Worm (Caenorhabditis elegans) whole organism, dauer: ENCODE data around the gene lido-4.
"Not testable (repeated sequence)": the region's sequence is repeated elsewhere in the genome, so short reads cannot be mapped to it uniquely, and the experiment has no call there.

Experiments
- unc-62 ChIP-seq: sonication (generic microtip); optimal IDR thresholded peaks from 2 replicates; lab custom pipeline; 2017; ENCODE audit warnings: missing biosample characterization, missing genetic modification reagents, missing genetic modification characterization

Gene lido-4

DNA sequence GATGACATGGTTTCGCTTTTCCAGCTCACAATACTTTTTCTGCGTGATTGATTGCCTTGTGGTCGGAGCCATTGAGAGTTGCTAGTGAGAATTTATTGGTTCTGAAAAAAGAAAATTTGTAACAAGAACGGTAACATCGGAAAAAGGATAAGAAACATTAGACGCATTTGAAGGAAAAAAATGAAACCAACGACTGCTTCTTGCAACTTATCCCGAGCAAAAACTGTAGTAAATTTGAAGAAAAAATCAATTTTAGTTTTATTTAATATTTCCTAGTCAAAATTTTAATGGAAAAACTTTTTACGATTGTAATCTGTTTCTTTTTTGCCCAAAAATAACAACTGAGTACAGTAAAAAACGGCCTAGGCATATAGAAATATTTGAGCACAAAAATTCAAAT is at the start of gene lido-4:
TSS of gene lido-4 (minus strand) at position 101 of the 400 bp plus-strand sequence.
- no peak for TF ChIP-seq unc-62 (GFP tag; lab: Kevin White, UChicago)

DNA sequence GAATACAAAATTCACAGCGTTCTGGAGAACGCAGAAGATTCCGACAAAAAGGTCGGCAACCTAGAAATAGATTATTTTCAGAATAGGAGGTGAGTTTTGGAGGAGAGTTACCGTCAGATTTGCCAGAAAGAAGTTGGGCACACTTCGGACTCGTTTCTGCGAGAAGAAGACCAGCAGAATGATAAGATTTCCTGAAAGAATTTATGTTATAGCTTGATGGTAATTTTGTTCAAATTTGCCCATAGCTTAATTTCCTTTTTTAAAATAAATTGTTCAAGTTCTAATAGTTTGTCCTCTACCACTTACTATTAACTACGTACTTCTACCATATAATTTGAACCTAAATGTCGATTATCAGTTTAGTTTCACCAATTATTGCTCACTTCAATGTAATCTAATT is 49.5 kb upstream of the lido-4 start:
- TF ChIP-seq unc-62 (GFP tag; lab: Kevin White, UChicago) = no peak

DNA sequence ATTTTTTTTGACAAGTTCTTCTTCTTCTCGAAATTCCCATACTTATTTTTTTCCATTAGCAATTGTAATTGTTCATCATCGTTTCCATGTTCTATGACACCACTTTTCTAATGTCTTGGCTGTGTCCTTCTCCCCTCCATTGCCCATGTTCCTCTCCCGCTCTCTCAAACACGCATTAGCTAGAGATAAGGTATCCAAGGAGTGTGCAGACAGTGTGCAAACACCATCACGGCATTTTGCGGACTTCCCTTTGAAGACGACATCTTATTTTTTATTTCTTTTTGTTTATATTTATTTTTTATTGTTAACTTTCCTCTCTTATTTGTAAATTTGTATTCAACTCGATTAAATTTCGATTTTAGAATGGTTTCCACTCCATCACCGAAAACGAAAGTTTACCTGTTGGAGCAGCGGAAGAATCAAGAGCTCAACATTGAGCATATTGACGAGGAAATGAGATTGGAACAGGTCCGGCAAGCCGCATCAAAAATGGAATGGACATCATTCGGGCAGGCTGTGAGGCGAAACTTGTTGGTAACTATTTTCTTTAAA is 43.7 kb upstream of the lido-4 start, which contains the start of gene mdt-1.2:
TSS of gene mdt-1.2 (plus strand) at position 363 of the 552 bp plus-strand sequence.
- no peak for TF ChIP-seq unc-62 (GFP tag; lab: Kevin White, UChicago)

DNA sequence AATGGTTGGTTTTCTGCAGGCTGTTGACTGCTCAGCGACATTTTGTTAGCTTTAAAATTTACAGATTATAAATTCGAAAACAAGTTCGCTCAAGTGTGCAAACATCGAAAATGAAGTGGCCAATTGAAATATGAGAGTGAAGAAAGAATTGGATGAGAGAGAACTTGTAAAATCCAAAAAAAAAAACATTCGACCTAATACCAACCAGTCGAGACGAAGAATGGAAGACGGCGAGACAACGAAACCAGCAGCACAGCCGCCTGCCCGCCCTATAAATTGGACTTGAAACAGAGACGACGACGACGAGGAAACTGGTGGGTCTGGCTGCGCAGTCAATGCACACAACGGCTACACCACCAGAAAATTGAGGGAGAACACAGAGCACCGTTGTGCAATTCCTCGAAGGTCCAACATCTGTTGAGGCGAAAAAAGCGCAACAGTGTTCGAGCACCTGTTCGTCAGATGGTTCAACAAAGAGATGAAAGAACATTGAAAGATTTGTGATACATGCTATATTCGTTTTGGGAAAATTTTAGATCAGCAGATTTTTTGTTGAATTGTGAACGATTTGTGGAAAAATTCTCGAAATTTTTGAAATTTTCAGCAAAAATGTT is 42.4 kb upstream of the lido-4 start, which contains the start of gene T23C6.4:
TSS of gene T23C6.4 (minus strand) at position 51 of the 614 bp plus-strand sequence.
- TF ChIP-seq unc-62 (GFP tag; lab: Kevin White, UChicago) = no peak

DNA sequence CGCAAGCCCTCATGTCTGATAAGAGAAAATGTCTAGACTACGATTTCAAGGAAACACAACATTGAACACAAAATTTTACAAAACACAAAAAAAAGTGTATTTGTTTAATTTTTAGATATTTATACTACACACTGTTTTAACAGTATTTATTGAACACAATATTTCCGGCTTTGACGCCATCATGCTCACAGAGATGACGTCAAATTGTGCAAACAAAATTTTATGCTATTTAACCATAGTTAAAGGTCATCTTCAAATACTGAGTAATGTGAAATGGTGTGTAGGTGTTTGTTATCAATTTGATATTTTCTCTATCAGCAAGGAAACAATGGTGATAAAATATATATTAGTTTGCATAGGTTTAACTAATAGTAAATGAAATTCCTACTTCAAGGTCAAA is 39.0 kb upstream of the lido-4 start:
- no peak for TF ChIP-seq unc-62 (GFP tag; lab: Kevin White, UChicago)

DNA sequence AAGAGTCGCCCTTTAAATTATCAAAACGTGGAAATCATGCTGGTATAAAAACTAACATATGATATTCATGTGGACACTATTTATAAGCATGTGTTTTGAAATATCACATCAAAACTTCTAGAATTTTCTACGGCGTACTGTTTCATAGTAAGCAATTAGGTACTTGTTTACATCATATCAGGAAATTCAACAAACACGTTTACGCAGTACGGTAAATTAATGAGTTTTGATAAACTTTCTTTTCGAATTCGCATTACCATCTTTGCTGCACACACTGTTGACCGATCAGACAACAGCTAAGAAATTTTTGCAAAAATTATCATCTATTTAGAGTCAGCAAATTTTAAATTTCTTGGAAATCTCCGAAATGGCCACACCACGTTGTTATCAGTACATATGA is 32.9 kb upstream of the lido-4 start:
- no peak for TF ChIP-seq unc-62 (GFP tag; lab: Kevin White, UChicago)

DNA sequence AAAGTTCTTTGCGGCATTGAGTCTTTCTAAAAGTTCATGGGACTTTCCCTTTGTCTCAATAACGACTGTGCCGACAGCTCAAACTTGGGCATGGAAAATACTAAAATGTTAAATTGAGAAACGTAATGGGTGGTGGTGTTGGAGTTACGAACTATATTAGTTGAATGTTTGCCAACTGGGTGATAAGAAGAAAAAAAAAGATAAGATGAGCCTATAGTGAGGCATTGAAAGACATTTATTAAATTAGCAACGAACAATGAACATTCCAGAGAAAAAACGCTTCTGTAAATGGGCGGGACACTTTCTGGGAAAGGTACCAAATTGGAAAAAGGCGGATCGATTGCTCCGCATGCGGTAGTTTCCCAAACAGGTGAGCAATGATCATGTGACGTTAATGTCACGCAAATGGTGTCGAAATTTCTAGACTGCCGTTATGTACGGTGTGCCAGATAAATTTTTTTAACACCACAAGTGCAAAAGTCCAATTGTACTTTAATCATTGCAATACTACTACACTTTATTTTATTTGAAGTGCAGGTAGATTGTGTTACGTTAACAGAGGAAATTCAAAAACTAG is 31.7 kb upstream of the lido-4 start:
- TF ChIP-seq unc-62 (GFP tag; lab: Kevin White, UChicago) = no peak

DNA sequence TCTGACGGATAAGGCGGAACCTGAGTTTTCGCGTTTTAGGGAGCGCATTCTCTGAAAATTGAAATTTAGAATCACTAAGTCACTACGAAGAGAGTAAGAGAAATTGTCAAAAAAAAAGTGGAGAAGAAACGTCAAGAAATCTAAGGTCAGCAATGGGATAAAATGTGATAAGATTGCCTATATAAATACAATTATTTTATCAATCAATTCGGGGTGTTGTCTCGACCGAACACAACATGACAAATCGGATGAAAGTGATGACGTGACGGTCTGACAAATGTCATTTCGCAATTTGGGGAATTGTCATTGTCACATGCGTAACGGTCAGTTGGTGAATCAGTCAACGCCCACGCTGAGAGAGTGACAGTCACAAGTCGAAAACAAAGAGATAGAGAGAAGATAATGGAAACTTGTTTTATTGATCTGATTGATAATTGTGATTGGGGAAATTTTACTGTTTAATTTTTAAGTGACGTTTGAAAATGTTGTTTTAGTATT is 30.5 kb upstream of the lido-4 start, which contains the start of gene cnp-3:
TSS of gene cnp-3 (minus strand) at position 51 of the 498 bp plus-strand sequence.
- TF ChIP-seq unc-62 (GFP tag; lab: Kevin White, UChicago) = no peak

DNA sequence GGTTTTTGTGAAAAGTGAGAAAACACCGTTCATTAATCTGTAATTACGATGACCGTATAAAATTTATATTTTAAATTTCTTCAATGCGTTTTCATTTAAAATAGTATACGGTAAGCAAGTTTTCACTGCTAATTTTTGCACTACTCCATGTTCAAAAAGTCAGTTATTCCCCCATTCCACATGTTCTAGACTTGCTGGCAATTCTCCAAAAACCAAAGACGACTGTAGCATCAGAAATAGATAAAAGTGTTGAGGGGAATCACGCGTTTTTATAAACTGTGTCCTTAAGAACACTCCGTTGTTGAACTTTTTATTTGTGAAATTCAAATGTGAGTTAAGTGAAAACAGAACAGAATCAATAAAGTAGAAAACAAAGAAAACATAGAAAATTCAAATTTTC is 28.1 kb upstream of the lido-4 start:
- TF ChIP-seq unc-62 (GFP tag; lab: Kevin White, UChicago) = no peak

DNA sequence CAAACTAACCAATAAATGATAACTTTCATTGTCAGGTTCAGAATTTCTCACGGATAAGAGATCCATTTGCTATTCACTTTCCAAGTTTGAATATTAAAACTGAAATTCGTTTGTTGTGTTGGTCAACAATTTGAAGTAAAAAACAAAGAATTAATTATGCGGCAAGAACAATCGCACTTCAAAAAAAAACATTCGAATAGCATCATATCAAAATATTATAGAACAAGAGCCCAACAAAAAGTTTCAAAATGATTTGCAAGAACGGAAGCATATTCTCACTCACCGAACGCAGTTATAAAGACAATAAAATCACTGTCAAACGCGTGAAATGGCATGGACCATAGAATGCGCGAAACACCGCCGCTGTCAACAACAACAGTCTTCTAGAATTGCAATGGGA is 26.9 kb upstream of the lido-4 start, which contains the start of gene K09E3.7:
TSS of gene K09E3.7 (minus strand) at position 101 of the 400 bp plus-strand sequence.
- TF ChIP-seq unc-62 (GFP tag; lab: Kevin White, UChicago) = no peak

DNA sequence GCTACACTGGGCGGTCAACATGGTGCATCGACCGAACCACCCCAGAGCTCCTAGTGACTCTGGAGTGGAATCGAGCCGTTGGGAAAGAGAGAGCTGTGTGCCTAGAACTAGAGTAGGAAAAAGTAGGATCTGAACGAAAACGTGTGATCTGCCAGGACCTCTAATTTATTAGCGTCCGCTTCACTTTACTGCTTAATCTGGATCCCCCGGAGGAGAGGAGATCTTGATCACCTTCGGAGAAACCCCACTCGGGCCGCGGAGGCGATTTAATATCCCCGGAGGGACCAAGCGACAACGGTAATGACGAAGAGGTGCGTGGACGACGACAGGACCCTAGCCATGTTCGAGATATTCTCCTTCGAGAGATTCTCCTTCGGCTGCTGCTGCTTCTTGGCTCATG is 9.8 kb upstream of the lido-4 start, which contains the start of gene K09E3.2:
TSS of gene K09E3.2 (plus strand) at position 301 of the 400 bp plus-strand sequence.
- not testable (repeated sequence) for TF ChIP-seq unc-62 (GFP tag; lab: Kevin White, UChicago)

DNA sequence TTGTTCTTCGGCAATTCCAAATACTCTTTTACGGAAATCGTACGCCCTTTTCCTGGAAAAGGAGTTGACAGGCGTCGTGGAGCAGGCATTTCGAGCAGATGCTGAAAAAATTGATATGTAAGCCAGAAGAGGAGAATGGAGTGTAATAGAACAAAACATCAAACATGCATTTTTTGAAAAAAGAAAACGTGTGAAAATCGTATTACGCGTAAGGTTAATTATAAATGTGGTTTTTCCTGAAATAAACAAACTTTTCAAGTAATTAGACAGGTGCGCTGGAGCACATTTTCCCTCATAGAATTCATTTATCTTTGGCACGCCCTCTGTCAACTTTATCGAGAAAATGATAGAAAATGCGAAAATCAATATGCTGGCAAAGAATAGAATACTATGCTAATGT is 7.5 kb upstream of the lido-4 start, which contains the start of gene lido-6:
TSS of gene lido-6 (minus strand) at position 101 of the 400 bp plus-strand sequence.
- TF ChIP-seq unc-62 (GFP tag; lab: Kevin White, UChicago) = no peak

DNA sequence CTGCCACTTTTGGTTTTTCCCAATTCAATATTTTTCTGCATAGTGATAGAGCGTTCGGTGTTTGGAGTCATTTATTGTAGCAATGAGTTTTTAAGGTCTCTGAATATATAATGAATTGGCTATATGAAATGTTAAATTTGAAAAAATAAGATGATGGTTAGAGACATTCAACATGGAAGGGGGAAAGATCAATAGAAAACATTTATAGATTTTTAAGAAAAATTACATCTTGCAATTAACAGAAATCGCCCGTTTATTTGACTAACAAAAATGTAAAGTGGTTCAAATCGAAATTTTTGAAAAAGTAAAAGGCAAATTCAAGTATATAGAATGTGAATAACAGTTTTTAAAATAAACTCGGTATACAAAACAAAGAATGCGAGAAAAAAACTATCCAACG is 3.0 kb upstream of the lido-4 start, which contains the start of gene lido-5:
TSS of gene lido-5 (minus strand) at position 101 of the 400 bp plus-strand sequence.
- TF ChIP-seq unc-62 (GFP tag; lab: Kevin White, UChicago) = no peak

DNA sequence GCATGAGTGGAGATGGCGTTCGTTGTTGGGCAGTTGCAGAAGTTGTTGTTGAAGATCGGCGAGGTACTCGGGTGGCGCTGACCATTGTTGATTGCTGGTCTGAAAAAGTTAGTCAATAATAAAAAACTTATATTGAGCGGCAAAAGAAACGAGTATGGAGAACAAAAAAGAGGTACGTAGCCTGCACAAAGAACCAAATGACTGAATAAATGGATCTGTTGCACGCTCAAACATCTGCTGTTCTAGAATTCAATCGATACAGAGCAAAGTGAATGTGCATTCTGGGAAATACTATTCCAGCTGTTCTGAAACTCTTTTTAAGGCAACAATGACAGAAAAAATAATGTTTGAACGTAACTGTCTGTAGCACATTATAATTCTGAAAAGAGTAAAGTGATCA is 6.9 kb downstream of the lido-4 start, which contains the start of gene lido-2:
TSS of gene lido-2 (minus strand) at position 101 of the 400 bp plus-strand sequence.
- TF ChIP-seq unc-62 (GFP tag; lab: Kevin White, UChicago) = no peak

DNA sequence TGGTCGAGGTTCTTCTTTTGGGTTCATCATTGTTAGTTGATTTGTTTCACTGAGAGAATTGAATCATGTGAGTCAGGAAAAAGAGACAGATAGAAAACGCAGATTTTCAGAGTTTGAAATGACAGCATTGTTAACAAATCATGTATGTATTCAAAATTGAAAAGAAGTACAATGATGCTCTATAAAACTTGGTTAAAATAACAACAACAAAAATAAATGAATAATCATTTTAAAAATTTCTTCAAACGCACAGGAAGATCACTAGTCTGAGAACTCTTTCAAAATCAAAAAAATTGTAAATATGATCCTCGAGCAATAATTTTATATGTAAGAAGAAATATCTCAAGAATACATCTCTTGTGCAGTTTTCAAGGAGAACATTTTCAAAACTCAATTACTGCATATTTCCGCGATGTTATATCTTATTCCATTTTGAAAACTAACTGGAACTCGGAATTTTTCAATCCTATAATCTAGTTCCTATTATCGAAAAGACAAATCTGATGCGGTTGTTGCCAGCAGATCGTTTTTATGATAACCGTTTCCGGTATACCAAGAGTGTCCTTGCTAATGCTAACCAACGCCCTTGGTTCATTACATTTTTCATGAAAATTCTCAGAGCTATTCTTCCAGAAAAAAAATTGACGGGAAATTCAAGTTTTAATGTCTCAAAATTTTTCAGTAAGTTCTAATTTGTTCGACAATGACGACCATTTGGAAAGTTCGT is 10.9 kb downstream of the lido-4 start, which contains the start of gene lido-1:
TSS of gene lido-1 (minus strand) at position 51 of the 727 bp plus-strand sequence.
- TF ChIP-seq unc-62 (GFP tag; lab: Kevin White, UChicago) = no peak
